Fruit fly (Drosophila melanogaster): ENCODE data around the gene Atet.

Atet gene

DNA sequence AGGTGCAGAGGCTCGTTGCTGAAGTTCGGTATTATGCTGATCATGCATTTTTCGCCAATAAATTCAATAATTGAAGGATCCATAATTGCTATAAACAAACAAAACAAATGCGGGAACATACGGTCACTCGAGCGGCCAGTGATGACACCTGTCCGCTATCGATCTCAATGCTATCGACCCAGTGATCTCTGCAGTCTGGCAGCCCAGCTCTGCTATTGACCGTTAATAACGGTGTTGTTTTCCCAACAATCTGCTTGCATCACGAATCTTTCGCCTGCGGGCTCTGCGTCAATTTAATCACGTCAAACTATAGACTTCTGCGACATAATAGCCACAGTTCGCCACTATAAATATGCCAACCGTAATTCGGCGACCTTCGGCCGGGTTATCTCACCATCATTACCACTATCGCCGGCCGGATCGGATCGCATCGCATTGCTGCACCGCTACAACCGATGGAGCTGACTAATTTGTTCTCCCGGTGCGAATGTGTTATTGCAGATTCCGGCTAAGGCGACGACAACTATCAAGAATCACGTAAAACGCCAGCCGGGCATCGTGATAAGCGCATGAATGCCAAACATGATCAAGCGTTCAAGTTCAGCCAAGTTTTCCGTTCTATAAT is 53.3 kb downstream of the Atet start, which contains the start of gene Psf2 (continued):
- TF ChIP-seq NfI (GFP tag; optimal IDR thresholded peaks at IDR 0.05) (no peak), CG7357 (GFP tag; IDR thresholded peaks at IDR 0.05) (no peak), CG13624 (GFP tag; optimal IDR thresholded peaks at IDR 0.05) (peak; percentile 23), Hey (tag; optimal IDR thresholded peaks at IDR 0.05) (no peak), nmo (GFP tag; optimal IDR thresholded peaks at IDR 0.05) (peak; percentile 13), CG9727 (GFP tag; optimal IDR thresholded peaks at IDR 0.05) (no peak), Sin3A (optimal IDR thresholded peaks at IDR 0.05) (peak; percentile 25), abd-A (tag; optimal IDR thresholded peaks at IDR 0.05) (no peak), ham (GFP tag; IDR thresholded peaks at IDR 0.05) (no peak), BEAF-32 (GFP tag; optimal IDR thresholded peaks at IDR 0.05) (peak; percentile 67), Side (GFP tag; optimal IDR thresholded peaks at IDR 0.05) (no peak), NC2β (GFP tag; optimal IDR thresholded peaks at IDR 0.05) (no peak), gcm2 (GFP tag; optimal IDR thresholded peaks at IDR 0.05) (no peak), slbo (GFP tag; IDR thresholded peaks at IDR 0.05) (no peak), Sry-β (GFP tag; optimal IDR thresholded peaks at IDR 0.05) (no peak), jumu (GFP tag; optimal IDR thresholded peaks at IDR 0.05) (no peak), CG17186 (GFP tag; optimal IDR thresholded peaks at IDR 0.05) (peak; percentile 73), CG3838 (GFP tag; optimal IDR thresholded peaks at IDR 0.05) (no peak), HmgD (GFP tag; optimal IDR thresholded peaks at IDR 0.05) (no peak), CG10267 (tag; optimal IDR thresholded peaks at IDR 0.05) (no peak), CG9797 (GFP tag; optimal IDR thresholded peaks at IDR 0.05) (peak; percentile 69), Ada2b (GFP tag; IDR thresholded peaks at IDR 0.05) (no peak), Fer1 (GFP tag; optimal IDR thresholded peaks at IDR 0.05) (no peak), dm (GFP tag; optimal IDR thresholded peaks at IDR 0.05) (no peak), CG32532 (GFP tag; IDR thresholded peaks at IDR 0.05) (no peak), row (GFP tag; IDR thresholded peaks at IDR 0.05) (peak; percentile 21; the same call in 1 of the 3 replicates), CG3726 (GFP tag; IDR thresholded peaks at IDR 0.05) (no peak), CG14014 (GFP tag; IDR thresholded peaks at IDR 0.05) (no peak), esg (GFP tag; conservative IDR thresholded peaks at IDR 0.05) (no peak), Adf1 (GFP tag; IDR thresholded peaks at IDR 0.05) (no peak), CG17385 (GFP tag; optimal IDR thresholded peaks at IDR 0.05) (no peak), corto (GFP tag; optimal IDR thresholded peaks at IDR 0.05) (no peak), CG13775 (GFP tag; optimal IDR thresholded peaks at IDR 0.05) (no peak), Ets97D (GFP tag; optimal IDR thresholded peaks at IDR 0.05) (peak; percentile 71), C15 (GFP tag; IDR thresholded peaks at IDR 0.05) (no peak), tll (GFP tag; optimal IDR thresholded peaks at IDR 0.05) (no peak)

DNA sequence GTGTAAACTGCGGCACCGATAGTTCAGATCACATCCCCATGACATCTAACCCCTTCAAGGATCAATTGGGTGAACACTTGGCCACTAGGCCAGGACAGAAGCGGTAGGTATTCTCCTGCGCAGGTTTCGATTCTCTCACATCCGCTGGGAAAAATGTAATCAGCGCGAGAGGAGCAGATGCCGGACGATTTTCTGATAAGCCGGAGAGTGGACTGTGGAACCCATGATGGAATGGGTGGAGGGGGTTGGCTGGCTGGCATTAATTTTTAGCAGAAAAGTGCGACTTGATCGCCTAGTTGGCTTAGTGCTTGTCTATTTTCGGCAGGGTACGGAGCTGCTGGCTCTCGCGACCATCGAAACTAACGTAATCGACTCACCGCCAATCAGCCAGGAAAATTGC is 54.3 kb downstream of the Atet start, which contains the start of gene Tps1:
Gene Tps1, plus strand, starts transcription at position 301 of the 400 bp plus-strand sequence.
- TF ChIP-seq sug (tag; optimal IDR thresholded peaks at IDR 0.05) (peak; percentile 6), nom (GFP tag; optimal IDR thresholded peaks at IDR 0.05) (peak; percentile 42), ham (GFP tag; IDR thresholded peaks at IDR 0.05) (0 out of 2 replicates have a peak, but pooled peaks have one; percentile 12), CG34376 (GFP tag; optimal IDR thresholded peaks at IDR 0.05) (peak; percentile 64), CG12155 (GFP tag; optimal IDR thresholded peaks at IDR 0.05) (no peak)

All from whole organism, embryonic.